Fruit fly (Drosophila melanogaster): ENCODE measurements around the gene Ho.

dm6 chr3R:11650105-11651039 lies 29.2 kb upstream of the Ho start, which contains the start of the genes Csk and Elp1:
- TF ChIP-seq EcR (GFP tag; optimal IDR thresholded peaks at IDR 0.05) (no peak), psq (optimal IDR thresholded peaks at IDR 0.05) (no peak), pan (optimal IDR thresholded peaks at IDR 0.05) (no peak), usp (GFP tag; optimal IDR thresholded peaks at IDR 0.05) (no peak)

All from whole organism.